Fruit fly (Drosophila melanogaster) whole organism, wandering third instar larva: ENCODE measurements around the gene Ero1L.

Experiments
- CG32264 ChIP-seq: fragments of 200-800 bp; sonication (Bioruptor generic); optimal IDR thresholded peaks from 2 replicates; lab custom pipeline; 2016; ENCODE audit warnings: missing biosample characterization, missing genetic modification characterization
- CG9705 ChIP-seq: fragments of 200-800 bp; sonication (Bioruptor generic); optimal IDR thresholded peaks from 2 replicates; lab custom pipeline; 2018; ENCODE audit warnings: missing biosample characterization, mild to moderate bottlenecking, missing genetic modification characterization
- CrebA ChIP-seq: fragments of 200-800 bp; sonication (Bioruptor generic); optimal IDR thresholded peaks from 2 replicates; lab custom pipeline; 2016; ENCODE audit warnings: missing biosample characterization, mild to moderate bottlenecking, missing genetic modification characterization, borderline replicate concordance
- Dif ChIP-seq: fragments of 200-275, 200-300 bp; sonication (Bioruptor generic); optimal IDR thresholded peaks from 2 replicates; lab custom pipeline; 2018; ENCODE audit warnings: missing biosample characterization, missing genetic modification characterization; ENCODE audit not compliant: partially characterized antibody
- GATAd ChIP-seq: sonication (Bioruptor generic); optimal IDR thresholded peaks from 2 replicates; lab custom pipeline; 2016; ENCODE audit warnings: missing biosample characterization, missing genetic modification characterization
- HLH106 ChIP-seq: fragments of 200-800 bp; optimal IDR thresholded peaks from 3 replicates; lab custom pipeline; 2019; ENCODE audit warnings: missing biosample characterization, mild to moderate bottlenecking, missing genetic modification characterization, moderate library complexity
- Hnf4 ChIP-seq: fragments of 200-800 bp; sonication (Bioruptor generic); optimal IDR thresholded peaks from 2 replicates; lab custom pipeline; 2016; ENCODE audit warnings: missing biosample characterization, mild to moderate bottlenecking, missing genetic modification characterization
- Hr83 ChIP-seq: fragments of 200-300 bp; sonication (Bioruptor generic); optimal IDR thresholded peaks from 2 replicates; lab custom pipeline; 2016; ENCODE audit warnings: missing biosample characterization, mild to moderate bottlenecking, missing genetic modification characterization, moderate library complexity; ENCODE audit not compliant: poor library complexity, severe bottlenecking
- Jra ChIP-seq: sonication (Bioruptor generic); optimal IDR thresholded peaks from 2 replicates; lab custom pipeline; 2016; ENCODE audit warnings: missing biosample characterization, missing genetic modification characterization
- Mio ChIP-seq: sonication (Bioruptor generic); optimal IDR thresholded peaks from 2 replicates; lab custom pipeline; 2016; ENCODE audit warnings: missing biosample characterization, missing genetic modification characterization
- OdsH ChIP-seq: fragments of 200-800 bp; sonication (Bioruptor generic); optimal IDR thresholded peaks from 2 replicates; lab custom pipeline; 2016; ENCODE audit warnings: missing biosample characterization, mild to moderate bottlenecking, missing genetic modification characterization
- Rel ChIP-seq, 2 experiments: fragments of 200-800 bp; sonication (Bioruptor generic) in 1 of 2; optimal IDR thresholded peaks; 2 replicates in 1 of 2; 3 replicates in 1 of 2; lab custom pipeline; 2016 to 2019; ENCODE audit warnings: mild to moderate bottlenecking in 2 of 2, missing biosample characterization in 2 of 2, missing genetic modification characterization in 2 of 2, moderate library complexity in 1 of 2
- Sp1 ChIP-seq: fragments of 200-800 bp; sonication (Bioruptor generic); optimal IDR thresholded peaks from 3 replicates; lab custom pipeline; 2019; ENCODE audit warnings: missing biosample characterization, mild to moderate bottlenecking, missing genetic modification characterization, moderate library complexity
- Vsx2 ChIP-seq: fragments of 200-300, 225-300 bp; sonication (Bioruptor generic); optimal IDR thresholded peaks from 2 replicates; lab custom pipeline; 2018; ENCODE audit warnings: missing biosample characterization, missing genetic modification characterization; ENCODE audit not compliant: partially characterized antibody
- br ChIP-seq: fragments of 200-800 bp; sonication (Bioruptor generic); optimal IDR thresholded peaks from 2 replicates; lab custom pipeline; 2016; ENCODE audit warnings: missing biosample characterization, missing genetic modification characterization
- brk ChIP-seq: fragments of 200-800 bp; sonication (Bioruptor generic); optimal IDR thresholded peaks from 2 replicates; lab custom pipeline; 2016; ENCODE audit warnings: missing biosample characterization, mild to moderate bottlenecking, missing genetic modification characterization
- ey ChIP-seq: fragments of 200-800 bp; sonication (Bioruptor generic); optimal IDR thresholded peaks from 2 replicates; lab custom pipeline; 2016; ENCODE audit warnings: missing biosample characterization, missing genetic modification characterization
- foxo ChIP-seq, 2 experiments: fragments of 200-800 bp; sonication (Bioruptor generic); optimal IDR thresholded peaks; 2 replicates in 1 of 2; 3 replicates in 1 of 2; lab custom pipeline; 2016 to 2017; ENCODE audit warnings: missing biosample characterization in 2 of 2, missing genetic modification characterization in 2 of 2
- fru ChIP-seq: fragments of 200-800 bp; sonication (Bioruptor generic); optimal IDR thresholded peaks from 3 replicates; lab custom pipeline; 2016; ENCODE audit warnings: missing biosample characterization, mild to moderate bottlenecking, missing genetic modification characterization
- h ChIP-seq: fragments of 200-800 bp; sonication (Bioruptor generic); optimal IDR thresholded peaks from 3 replicates; lab custom pipeline; 2016; ENCODE audit warnings: missing biosample characterization, mild to moderate bottlenecking, missing genetic modification characterization
- lola ChIP-seq: fragments of >200 bp; optimal IDR thresholded peaks from 2 replicates; lab custom pipeline; 2017; ENCODE audit warnings: missing biosample characterization, missing genetic modification characterization
- pan ChIP-seq: fragments of >200 bp; optimal IDR thresholded peaks from 2 replicates; lab custom pipeline; 2017
- psq ChIP-seq: fragments of 200-800 bp; sonication (Bioruptor generic); optimal IDR thresholded peaks from 3 replicates; lab custom pipeline; 2017; ENCODE audit warnings: missing biosample characterization, mild to moderate bottlenecking, missing genetic modification characterization, moderate library complexity
- rgr ChIP-seq: fragments of 200-800 bp; sonication (Bioruptor generic); optimal IDR thresholded peaks from 3 replicates; lab custom pipeline; 2016; ENCODE audit warnings: missing biosample characterization, mild to moderate bottlenecking, missing genetic modification characterization
- sage ChIP-seq: fragments of 200-800 bp; sonication (Bioruptor generic); optimal IDR thresholded peaks from 2 replicates; lab custom pipeline; 2016; ENCODE audit warnings: missing biosample characterization, mild to moderate bottlenecking, missing genetic modification characterization
- sv ChIP-seq: fragments of 200-800 bp; sonication (Bioruptor generic); optimal IDR thresholded peaks from 3 replicates; lab custom pipeline; 2016; ENCODE audit warnings: missing biosample characterization, missing genetic modification characterization
- usp ChIP-seq: fragments of >200 bp; optimal IDR thresholded peaks from 2 replicates; lab custom pipeline; 2017; ENCODE audit warnings: missing biosample characterization, missing genetic modification characterization
- woc ChIP-seq: sonication (Bioruptor generic); optimal IDR thresholded peaks from 2 replicates; lab custom pipeline; 2016; ENCODE audit warnings: missing biosample characterization, mild to moderate bottlenecking, missing genetic modification characterization

The Ero1L gene

DNA sequence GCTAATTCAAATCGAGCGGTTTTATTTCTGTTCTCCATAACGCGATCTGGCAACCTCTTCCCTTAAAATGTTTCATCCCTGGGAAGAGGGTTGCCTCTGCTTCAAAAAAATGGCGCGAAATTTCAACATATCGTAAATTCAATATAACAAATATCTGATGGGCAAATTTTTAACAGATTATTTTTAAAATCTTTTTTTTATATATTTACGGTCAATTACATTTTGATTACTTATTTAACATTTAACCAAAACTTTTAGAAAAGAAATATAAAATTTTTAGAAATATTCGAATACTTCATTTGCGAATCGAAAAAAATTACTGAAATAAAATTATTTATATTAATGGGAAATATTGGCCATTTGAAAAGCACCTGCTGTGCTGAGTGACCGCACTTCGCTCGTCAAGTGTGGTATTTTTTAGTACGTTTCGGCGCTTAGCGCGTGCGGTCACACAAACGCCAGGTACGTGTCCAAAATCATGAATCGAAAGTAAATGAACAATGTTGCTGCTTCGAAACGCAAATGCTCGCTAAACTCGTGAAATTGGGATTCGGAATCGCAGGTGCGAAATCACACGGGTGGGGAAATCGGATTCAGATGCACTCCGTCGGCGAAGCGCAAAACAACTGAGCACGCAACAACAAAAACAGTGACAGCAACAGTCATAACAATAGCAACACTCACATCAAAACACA is at the start of gene Ero1L:
Gene Ero1L (plus strand): TSS at position 448 of the 695 bp plus-strand sequence.
- TF ChIP-seq psq: peak; percentile 14
- TF ChIP-seq Hr83 (GFP tag; lab: Kevin White, UChicago): no peak
- peak; percentile 40 for TF ChIP-seq Dif (GFP tag; lab: Kevin White, UChicago)
- no peak for TF ChIP-seq pan (lab: Kevin White, UChicago)
- TF ChIP-seq Rel (GFP tag; optimal IDR thresholded peaks at IDR 0.05; lab: Kevin White, UChicago): no peak
- TF ChIP-seq Rel (tag; optimal IDR thresholded peaks at IDR 0.05; lab: Kevin White, UChicago): peak; percentile 67
- no peak for TF ChIP-seq Vsx2
- peak; percentile 3 for TF ChIP-seq h (GFP tag; lab: Kevin White, UChicago)
- peak; percentile 51 for TF ChIP-seq CrebA (GFP tag; lab: Kevin White, UChicago)
- no peak for TF ChIP-seq Jra (GFP tag; lab: Kevin White, UChicago)
- TF ChIP-seq HLH106 (tag; lab: Kevin White, UChicago): peak; percentile 51
- TF ChIP-seq Hnf4 (GFP tag; lab: Kevin White, UChicago): peak; percentile 24
- no peak for TF ChIP-seq foxo (GFP tag; optimal IDR thresholded peaks at IDR 0.05; lab: Kevin White, UChicago)

- TF ChIP-seq Mio (GFP tag; lab: Kevin White, UChicago): no peak
These were observed 48.6 kb upstream of the Ero1L start for dm6 chr3L:4121589-4121988.

dm6 chr3L:4122185-4122767 is 47.9 kb upstream of the Ero1L start, which contains the start of gene Chd64:
TSS of gene Chd64 (minus strand) at chr3L:4122388.
- TF ChIP-seq foxo (GFP tag; optimal IDR thresholded peaks at IDR 0.05; lab: Kevin White, UChicago) (no peak), woc (GFP tag; lab: Kevin White, UChicago) (peak; percentile 58), sv (GFP tag; lab: Kevin White, UChicago) (no peak), GATAd (no peak), lola (GFP tag; lab: Kevin White, UChicago) (no peak), h (GFP tag; lab: Kevin White, UChicago) (peak; percentile 78), fru (peak; percentile 78), usp (GFP tag; lab: Kevin White, UChicago) (no peak), Sp1 (GFP tag; lab: Kevin White, UChicago) (peak; percentile 72), Dif (GFP tag; lab: Kevin White, UChicago) (peak; percentile 25), OdsH (GFP tag; lab: Kevin White, UChicago) (peak; percentile 71), br (GFP tag; lab: Kevin White, UChicago) (peak; percentile 67), CG32264 (GFP tag; lab: Kevin White, UChicago) (peak; percentile 36), CG9705 (GFP tag; lab: Kevin White, UChicago) (no peak), rgr (peak; percentile 70), Jra (GFP tag; lab: Kevin White, UChicago) (peak; percentile 67), brk (GFP tag; lab: Kevin White, UChicago) (peak; percentile 69), sage (GFP tag; lab: Kevin White, UChicago) (peak; percentile 73), Rel (GFP tag; optimal IDR thresholded peaks at IDR 0.05; lab: Kevin White, UChicago) (peak; percentile 84), Rel (tag; optimal IDR thresholded peaks at IDR 0.05; lab: Kevin White, UChicago) (peak; percentile 71), Vsx2 (peak; percentile 79), Hr83 (GFP tag; lab: Kevin White, UChicago) (peak; percentile 89), psq (peak; percentile 54), ey (GFP tag; lab: Kevin White, UChicago) (peak; percentile 48)

- TF ChIP-seq brk (GFP tag; lab: Kevin White, UChicago) (no peak), pan (lab: Kevin White, UChicago) (no peak), GATAd (no peak), woc (GFP tag; lab: Kevin White, UChicago) (no peak), ey (GFP tag; lab: Kevin White, UChicago) (no peak), Vsx2 (no peak), br (GFP tag; lab: Kevin White, UChicago) (no peak), h (GFP tag; lab: Kevin White, UChicago) (no peak)
These were observed 44.5 kb upstream of the Ero1L start for dm6 chr3L:4125709-4126108.
